Worm (Caenorhabditis elegans): ENCODE results near the gene T04F8.7.
"Not testable (repeated sequence)": the region's sequence is repeated elsewhere in the genome, so short reads cannot be mapped to it uniquely, and the experiment has no call there.

The T04F8.7 gene

ce11 chrX:11643767-11644235 is 37.0 kb downstream of the T04F8.7 start, which contains the start of gene sto-4:
sto-4 (plus strand) TSS chrX:11644126.
- TF ChIP-seq snpc-4 (GFP tag; optimal IDR thresholded peaks at IDR 0.05); cebp-1 (GFP tag; IDR thresholded peaks at IDR 0.05): not testable (repeated sequence)
- peak in 2 of 4 experiments; percentile 19 to 36 for TF ChIP-seq snpc-4 (tag; optimal IDR thresholded peaks at IDR 0.05)
- 0 out of 2 replicates have a peak, but pooled peaks have one; percentile 50 for TF ChIP-seq egl-44 (GFP tag; IDR thresholded peaks at IDR 0.05)
- peak; percentile 57 for TF ChIP-seq tlf-1 (GFP tag; optimal IDR thresholded peaks at IDR 0.05)
- peak; percentile 96 for TF ChIP-seq chd-7 (tag; optimal IDR thresholded peaks at IDR 0.05)
- TF ChIP-seq K12H6.12 (tag; optimal IDR thresholded peaks at IDR 0.05), result peak; percentile 98
- TF ChIP-seq ztf-3 (GFP tag; optimal IDR thresholded peaks at IDR 0.05), result peak; percentile 100
- peak; percentile 60 for TF ChIP-seq F52B5.7 (tag; optimal IDR thresholded peaks at IDR 0.05)
- peak; percentile 37; the same call in 1 of the 2 replicates for TF ChIP-seq mcd-1 (GFP tag; IDR thresholded peaks at IDR 0.05)
- peak; percentile 64 for TF ChIP-seq tbp1 (GFP tag; optimal IDR thresholded peaks at IDR 0.05)
- TF ChIP-seq let-607 (tag; optimal IDR thresholded peaks at IDR 0.05), result peak in 1 of 2 experiments; percentile 61
- peak; percentile 91 for TF ChIP-seq ztf-26 (tag; optimal IDR thresholded peaks at IDR 0.05)
- peak; percentile 89 for TF ChIP-seq egrh-3 (GFP tag; IDR thresholded peaks at IDR 0.05)
- peak; percentile 20 for TF ChIP-seq B0035.1 (tag; optimal IDR thresholded peaks at IDR 0.05)
- peak; percentile 29 for TF ChIP-seq B0261.1 (tag; optimal IDR thresholded peaks at IDR 0.05)
- peak; percentile 34 for TF ChIP-seq fkh-3 (tag; optimal IDR thresholded peaks at IDR 0.05)
- peak; percentile 64 for TF ChIP-seq repo-1 (tag; optimal IDR thresholded peaks at IDR 0.05)
- peak; percentile 56 for TF ChIP-seq gei-17 (GFP tag; optimal IDR thresholded peaks at IDR 0.05)
- TF ChIP-seq lin-40 (tag; optimal IDR thresholded peaks at IDR 0.05), result peak; percentile 77
- peak; percentile 84 for TF ChIP-seq zfh-2 (GFP tag; conservative IDR thresholded peaks at IDR 0.05)
- peak; percentile 53; the same call in 1 of the 2 replicates for TF ChIP-seq K11D2.4 (GFP tag; IDR thresholded peaks at IDR 0.05)
- TF ChIP-seq athp-1 (tag; optimal IDR thresholded peaks at IDR 0.05), result peak; percentile 63
- TF ChIP-seq ztf-18 (tag; optimal IDR thresholded peaks at IDR 0.05), result peak; percentile 24
- peak; percentile 90 for TF ChIP-seq somi-1 (GFP tag; optimal IDR thresholded peaks at IDR 0.05)
- TF ChIP-seq ceh-27 (GFP tag; optimal IDR thresholded peaks at IDR 0.05), result peak; percentile 96
- TF ChIP-seq dox-1 (GFP tag; IDR thresholded peaks at IDR 0.05), result peak; percentile 85; the same call in 1 of the 2 replicates
- TF ChIP-seq akir-1 (GFP tag; optimal IDR thresholded peaks at IDR 0.05), result peak; percentile 56
- TF ChIP-seq B0336.3 (GFP tag; IDR thresholded peaks at IDR 0.05), result peak; percentile 74
- TF ChIP-seq cebp-1 (tag; optimal IDR thresholded peaks at IDR 0.05), result peak; percentile 86
- peak; percentile 64 for TF ChIP-seq F10E7.11 (tag; optimal IDR thresholded peaks at IDR 0.05)
- peak; percentile 97 for TF ChIP-seq lir-1 (GFP tag; conservative IDR thresholded peaks at IDR 0.05)
- peak; percentile 54 for TF ChIP-seq atf-7 (tag; optimal IDR thresholded peaks at IDR 0.05)
- TF ChIP-seq attf-5 (GFP tag; optimal IDR thresholded peaks at IDR 0.05), result peak; percentile 67
- peak; percentile 71 for TF ChIP-seq hmg-1.2 (GFP tag; IDR thresholded peaks at IDR 0.05)

- TF ChIP-seq unc-130 (GFP tag; optimal IDR thresholded peaks at IDR 0.05), result no peak
- no peak for TF ChIP-seq chd-7 (tag; optimal IDR thresholded peaks at IDR 0.05)
- no peak for TF ChIP-seq madf-10 (tag; optimal IDR thresholded peaks at IDR 0.05)
- TF ChIP-seq ekl-4 (GFP tag; IDR thresholded peaks at IDR 0.05), result no peak
- no peak for TF ChIP-seq nhr-120 (GFP tag; IDR thresholded peaks at IDR 0.05)
- no peak for TF ChIP-seq pha-4 (tag; optimal IDR thresholded peaks at IDR 0.05)
- TF ChIP-seq lir-1 (GFP tag; conservative IDR thresholded peaks at IDR 0.05), result no peak
- no peak for TF ChIP-seq Y53G8AR.9 (GFP tag; conservative IDR thresholded peaks at IDR 0.05)
- no peak for TF ChIP-seq rcor-1 (GFP tag; IDR thresholded peaks at IDR 0.05)
- TF ChIP-seq ets-4 (GFP tag; optimal IDR thresholded peaks at IDR 0.05), result no peak
- no peak for TF ChIP-seq B0336.3 (GFP tag; IDR thresholded peaks at IDR 0.05)
- TF ChIP-seq F52B5.7 (tag; optimal IDR thresholded peaks at IDR 0.05), result no peak
- no peak for TF ChIP-seq Y56A3A.18 (GFP tag; IDR thresholded peaks at IDR 0.05)
- TF ChIP-seq akir-1 (GFP tag; optimal IDR thresholded peaks at IDR 0.05), result no peak
- no peak for TF ChIP-seq mes-4 (tag; optimal IDR thresholded peaks at IDR 0.05)
- TF ChIP-seq bed-1 (GFP tag; IDR thresholded peaks at IDR 0.05), result no peak
- no peak for TF ChIP-seq F23B12.7 (tag; optimal IDR thresholded peaks at IDR 0.05; ENCODE audit: insufficient read depth)
- no peak for TF ChIP-seq fkh-3 (tag; optimal IDR thresholded peaks at IDR 0.05)
Observed at ce11 chrX:11641562-11641961, 39.2 kb downstream of the T04F8.7 start.

Data from whole organism, young adult.